Worm (Caenorhabditis elegans): Measurements from ENCODE around the gene mca-2.

DNA sequence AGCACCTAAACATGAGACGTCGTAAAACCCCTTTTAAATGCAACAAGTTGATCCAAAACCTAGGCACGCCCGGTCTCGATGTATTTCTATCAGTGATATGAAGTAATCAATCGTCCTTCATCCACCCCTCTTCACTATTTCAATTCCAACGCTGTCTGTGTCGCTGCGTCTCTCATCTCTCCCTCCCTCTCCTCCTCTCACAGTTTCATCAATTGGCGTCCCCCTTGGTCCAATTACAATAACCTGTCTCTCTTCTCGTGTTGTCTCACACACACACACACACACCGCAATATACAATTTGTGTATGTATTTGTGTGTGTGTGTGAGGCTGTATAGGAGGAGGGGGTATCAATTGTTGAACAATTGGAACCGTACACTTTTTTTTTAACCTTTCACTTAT lies 688 bp upstream of the mca-2 start:
- TF ChIP-seq W03F9.2 (tag; optimal IDR thresholded peaks at IDR 0.05) (no peak), dao-5 (tag; optimal IDR thresholded peaks at IDR 0.05) (no peak)
